Worm (Caenorhabditis elegans): ENCODE data around the gene H03A11.2.

ce11 chrX:15230394-15230968, at the start of gene H03A11.2:
- no peak for TF ChIP-seq nfya-1 (tag; optimal IDR thresholded peaks at IDR 0.05; ENCODE audit: insufficient read depth)
- TF ChIP-seq lsy-12 (tag; optimal IDR thresholded peaks at IDR 0.05) = no peak
- TF ChIP-seq nhr-77 (tag; optimal IDR thresholded peaks at IDR 0.05) = no peak
- no peak for TF ChIP-seq snpc-4 (tag; optimal IDR thresholded peaks at IDR 0.05)
